Worm (Caenorhabditis elegans) whole organism, L4 larva: ENCODE data around the gene acp-2.

Experiments
- Y105C5A.15 ChIP-seq: fragments of 200-800 bp; sonication (Bioruptor generic); IDR thresholded peaks from 2 replicates; pipeline ENCODE4 v1.3.6; 2022; ENCODE audit warnings: missing genetic modification characterization, missing compliant biosample characterization
- pha-4 ChIP-seq, 2 experiments: fragments of 150-350 bp in 1 of 2; fragments of 200-800 bp in 1 of 2; sonication (Bioruptor generic) in 1 of 2; IDR thresholded peaks in 1 of 2; optimal IDR thresholded peaks in 1 of 2; 2 replicates each; pipeline versions ENCODE4 v1.3.6 to Lab custom; 2014 to 2022; ENCODE audit warnings: missing genetic modification characterization in 2 of 2, missing genetic modification reagents in 2 of 2, missing biosample characterization in 1 of 2, missing compliant biosample characterization in 1 of 2
- unc-62 ChIP-seq, 3 experiments: fragments of 150-350 bp in 1 of 3; sonication (generic microtip); optimal IDR thresholded peaks in 2 of 3; peaks in 1 of 3; 1 replicate in 1 of 3; 2 replicates in 2 of 3; lab custom pipeline; 2014 to 2017; ENCODE audit warnings: missing biosample characterization in 3 of 3, missing genetic modification characterization in 3 of 3, missing genetic modification reagents in 3 of 3, missing genotype in 1 of 3

- TF ChIP-seq pha-4 (GFP tag; IDR thresholded peaks at IDR 0.05; lab: Robert Waterston, UW) (no peak), pha-4 (tag; optimal IDR thresholded peaks at IDR 0.05; lab: Kevin White, UChicago) (no peak), unc-62 (GFP tag; optimal IDR thresholded peaks at IDR 0.05 in 1 of 2; lab: Kevin White, UChicago) (no peak), unc-62 (tag; optimal IDR thresholded peaks at IDR 0.05; lab: Kevin White, UChicago) (no peak), Y105C5A.15 (GFP tag; lab: Robert Waterston, UW) (no peak)
Measured at ce11 chrII:8442717-8443223, 10.9 kb upstream of the acp-2 start, which contains the start of gene eif-3.G.
